Worm (Caenorhabditis elegans) whole organism, mixed stage, embryonic: ENCODE results near the gene Y43F8B.23.

Experiments
- M03D4.4 ChIP-seq: sonication (generic microtip); optimal IDR thresholded peaks from 2 replicates; lab custom pipeline; 2017; ENCODE audit warnings: mild to moderate bottlenecking, missing genetic modification characterization, missing compliant biosample characterization
- bed-3 ChIP-seq: fragments of 200-800 bp; sonication (Bioruptor generic); optimal IDR thresholded peaks from 3 replicates; lab custom pipeline; 2018; ENCODE audit warnings: mild to moderate bottlenecking, missing genetic modification characterization, moderate library complexity, missing compliant biosample characterization
- blmp-1 ChIP-seq: fragments of 150-350 bp; optimal IDR thresholded peaks from 2 replicates; lab custom pipeline; 2014; ENCODE audit warnings: missing biosample characterization, missing genetic modification characterization
- ceh-83 ChIP-seq: fragments of 200-800 bp; sonication (Bioruptor generic); optimal IDR thresholded peaks from 2 replicates; lab custom pipeline; 2018; ENCODE audit warnings: mild to moderate bottlenecking, missing genetic modification characterization, missing compliant biosample characterization
- ces-1 ChIP-seq: fragments of 150-350 bp; optimal IDR thresholded peaks from 2 replicates; lab custom pipeline; 2014; ENCODE audit warnings: missing biosample characterization, missing genetic modification reagents, missing genetic modification characterization
- cnd-1 ChIP-seq: fragments of 200-800 bp; sonication (Bioruptor generic); optimal IDR thresholded peaks from 2 replicates; lab custom pipeline; 2018; ENCODE audit warnings: mild to moderate bottlenecking, missing genetic modification characterization, missing compliant biosample characterization
- drap-1 ChIP-seq: fragments of 200-800 bp; sonication (Bioruptor generic); optimal IDR thresholded peaks from 3 replicates; lab custom pipeline; 2018; ENCODE audit warnings: mild to moderate bottlenecking, missing genetic modification characterization, missing compliant biosample characterization
- elt-1 ChIP-seq: sonication (generic microtip); optimal IDR thresholded peaks from 2 replicates; lab custom pipeline; 2017; ENCODE audit warnings: missing genetic modification characterization, mild to moderate bottlenecking, missing compliant biosample characterization, antibody characterized with exemption, moderate library complexity, borderline replicate concordance; ENCODE audit not compliant: insufficient read depth
- elt-3 ChIP-seq: fragments of 150-350 bp; optimal IDR thresholded peaks from 2 replicates; lab custom pipeline; 2014; ENCODE audit warnings: missing biosample characterization, missing genetic modification characterization
- flh-1 ChIP-seq: fragments of 200-800 bp; sonication (Bioruptor generic); optimal IDR thresholded peaks from 2 replicates; lab custom pipeline; 2018; ENCODE audit warnings: mild to moderate bottlenecking, missing genetic modification characterization, moderate library complexity, missing compliant biosample characterization
- ham-2 ChIP-seq: fragments of 200-800 bp; sonication (Bioruptor generic); optimal IDR thresholded peaks from 2 replicates; lab custom pipeline; 2018; ENCODE audit warnings: mild to moderate bottlenecking, missing genetic modification characterization, missing compliant biosample characterization
- hlh-1 ChIP-seq: fragments of 150-350 bp; optimal IDR thresholded peaks from 2 replicates; lab custom pipeline; 2014; ENCODE audit warnings: missing biosample characterization, missing genetic modification reagents, missing genetic modification characterization
- lin-32 ChIP-seq: fragments of 200-800 bp; sonication (Bioruptor generic); optimal IDR thresholded peaks from 2 replicates; lab custom pipeline; 2018; ENCODE audit warnings: mild to moderate bottlenecking, missing genetic modification characterization, missing compliant biosample characterization
- lsy-2 ChIP-seq: fragments of 150-350 bp; optimal IDR thresholded peaks from 2 replicates; lab custom pipeline; 2014; ENCODE audit warnings: missing biosample characterization, missing genetic modification characterization
- mab-5 ChIP-seq: fragments of 150-350 bp; optimal IDR thresholded peaks from 2 replicates; lab custom pipeline; 2014; ENCODE audit warnings: missing biosample characterization, missing genetic modification characterization
- mep-1 ChIP-seq: fragments of 150-350 bp; optimal IDR thresholded peaks from 2 replicates; lab custom pipeline; 2017; ENCODE audit warnings: missing biosample characterization, missing genetic modification reagents, missing genetic modification characterization, inconsistent platforms
- mls-2 ChIP-seq: sonication (generic microtip); optimal IDR thresholded peaks from 2 replicates; lab custom pipeline; 2016; ENCODE audit warnings: mild to moderate bottlenecking, missing genetic modification characterization, moderate library complexity, missing compliant biosample characterization
- nhr-12 ChIP-seq: fragments of 150-350 bp; optimal IDR thresholded peaks from 2 replicates; lab custom pipeline; 2014; ENCODE audit warnings: missing biosample characterization, missing genetic modification characterization
- nhr-2 ChIP-seq: fragments of 150-350 bp; optimal IDR thresholded peaks from 2 replicates; lab custom pipeline; 2014; ENCODE audit warnings: missing biosample characterization, missing genetic modification characterization
- nhr-237 ChIP-seq: fragments of 150-350 bp; optimal IDR thresholded peaks from 2 replicates; lab custom pipeline; 2014; ENCODE audit warnings: missing biosample characterization, missing genetic modification characterization
- nhr-28 ChIP-seq: fragments of 150-350 bp; optimal IDR thresholded peaks from 2 replicates; lab custom pipeline; 2014; ENCODE audit warnings: missing biosample characterization, missing genetic modification characterization
- nhr-76 ChIP-seq: sonication (generic microtip); optimal IDR thresholded peaks from 2 replicates; lab custom pipeline; 2017; ENCODE audit warnings: missing biosample characterization, missing genetic modification characterization
- pha-4 ChIP-seq: fragments of 150-350 bp; optimal IDR thresholded peaks from 2 replicates; lab custom pipeline; 2018; ENCODE audit warnings: missing biosample characterization, missing genetic modification reagents, missing genetic modification characterization
- sem-2 ChIP-seq: fragments of 200-800 bp; sonication (Bioruptor generic); optimal IDR thresholded peaks from 2 replicates; lab custom pipeline; 2018; ENCODE audit warnings: mild to moderate bottlenecking, missing genetic modification characterization, missing compliant biosample characterization
- snpc-4 ChIP-seq: fragments of 150-350 bp; optimal IDR thresholded peaks from 2 replicates; lab custom pipeline; 2014; ENCODE audit warnings: missing biosample characterization, missing genetic modification characterization
- sptf-1 ChIP-seq: sonication (generic microtip); optimal IDR thresholded peaks from 2 replicates; lab custom pipeline; 2017; ENCODE audit warnings: mild to moderate bottlenecking, missing genetic modification characterization, moderate library complexity, missing compliant biosample characterization
- tbx-8 ChIP-seq: fragments of 200-800 bp; sonication (Bioruptor generic); optimal IDR thresholded peaks from 2 replicates; lab custom pipeline; 2018; ENCODE audit warnings: mild to moderate bottlenecking, missing genetic modification characterization, moderate library complexity, missing compliant biosample characterization
- unc-39 ChIP-seq: fragments of 150-350 bp; optimal IDR thresholded peaks from 2 replicates; lab custom pipeline; 2014; ENCODE audit warnings: missing biosample characterization, missing genetic modification characterization
- unc-62 ChIP-seq: fragments of 150-350 bp; optimal IDR thresholded peaks from 2 replicates; lab custom pipeline; 2014; ENCODE audit warnings: missing biosample characterization, missing genetic modification reagents, missing genetic modification characterization
- zip-8 ChIP-seq: fragments of 150-350 bp; optimal IDR thresholded peaks from 2 replicates; lab custom pipeline; 2014; ENCODE audit warnings: missing biosample characterization, missing genetic modification characterization
- ztf-11 ChIP-seq: fragments of 150-350 bp; optimal IDR thresholded peaks from 2 replicates; lab custom pipeline; 2014; ENCODE audit warnings: missing biosample characterization, missing genetic modification characterization

The Y43F8B.23 gene

ce11 chrV:19428097-19428496, 39.4 kb downstream of the Y43F8B.23 start:
- TF ChIP-seq elt-3 (tag; lab: Kevin White, UChicago) (no peak), nhr-28 (tag; lab: Kevin White, UChicago) (no peak), sem-2 (no peak), nhr-237 (tag; lab: Kevin White, UChicago) (no peak), elt-1 (no peak), nhr-76 (tag; lab: Kevin White, UChicago) (no peak), ceh-83 (GFP tag; lab: Kevin White, UChicago) (no peak), ham-2 (no peak), lin-32 (GFP tag; lab: Kevin White, UChicago) (no peak), snpc-4 (tag; lab: Kevin White, UChicago) (no peak), pha-4 (no peak), mep-1 (no peak), nhr-12 (tag; lab: Kevin White, UChicago) (no peak), ztf-11 (tag; lab: Kevin White, UChicago) (no peak), flh-1 (no peak), tbx-8 (GFP tag; lab: Kevin White, UChicago) (no peak), M03D4.4 (tag; lab: Kevin White, UChicago) (no peak), bed-3 (GFP tag; lab: Kevin White, UChicago) (no peak), cnd-1 (tag; lab: Kevin White, UChicago) (no peak), nhr-2 (tag; lab: Kevin White, UChicago) (no peak)

- TF ChIP-seq nhr-28 (tag; lab: Kevin White, UChicago) = no peak
- TF ChIP-seq zip-8 (tag; lab: Kevin White, UChicago) = peak; percentile 99
Measured at ce11 chrV:19421131-19421530, 46.3 kb downstream of the Y43F8B.23 start, which contains the start of gene C25F9.2. Gene C25F9.2 (plus strand): TSS chrV:19421471.

- TF ChIP-seq sptf-1 (tag; lab: Kevin White, UChicago) (no peak), sem-2 (no peak), mls-2 (tag; lab: Kevin White, UChicago) (no peak), nhr-237 (tag; lab: Kevin White, UChicago) (no peak), M03D4.4 (tag; lab: Kevin White, UChicago) (no peak)
Measured at ce11 chrV:19417836-19418235, 49.6 kb downstream of the Y43F8B.23 start, which contains the start of gene C25F9.15. Gene C25F9.15 (plus strand): TSS chrV:19418136.

ce11 chrV:19416475-19416874, 51.0 kb downstream of the Y43F8B.23 start, which contains the start of the genes C25F9.4 and C25F9.9:
Gene C25F9.4 (minus strand): TSS chrV:19416575.
Gene C25F9.9 (plus strand): TSS chrV:19416611.
- no peak for TF ChIP-seq hlh-1 (tag; lab: Kevin White, UChicago)
- no peak for TF ChIP-seq mab-5 (tag; lab: Kevin White, UChicago)
- TF ChIP-seq mep-1 = no peak
- TF ChIP-seq nhr-76 (tag; lab: Kevin White, UChicago) = no peak
- no peak for TF ChIP-seq cnd-1 (tag; lab: Kevin White, UChicago)
- TF ChIP-seq elt-1 = no peak
- no peak for TF ChIP-seq M03D4.4 (tag; lab: Kevin White, UChicago)
- no peak for TF ChIP-seq sem-2
- no peak for TF ChIP-seq pha-4
- no peak for TF ChIP-seq bed-3 (GFP tag; lab: Kevin White, UChicago)
- TF ChIP-seq ces-1 (GFP tag; lab: Kevin White, UChicago) = no peak
- TF ChIP-seq lsy-2 = no peak
- TF ChIP-seq drap-1 (GFP tag; lab: Kevin White, UChicago) = no peak
- no peak for TF ChIP-seq blmp-1 (tag; lab: Kevin White, UChicago)
- TF ChIP-seq unc-62 (GFP tag; lab: Kevin White, UChicago) = no peak
- TF ChIP-seq snpc-4 (tag; lab: Kevin White, UChicago) = no peak
- TF ChIP-seq unc-39 = no peak
- TF ChIP-seq elt-3 (tag; lab: Kevin White, UChicago) = no peak
- TF ChIP-seq ztf-11 (tag; lab: Kevin White, UChicago) = no peak
- TF ChIP-seq, all 35 proteins: peak for 0
